Fruit fly (Drosophila melanogaster) whole organism, embryonic: ENCODE results near the gene CG8281.

Experiments used
- Abd-B ChIP-seq: fragments of 200-800 bp; sonication (Bioruptor generic); optimal IDR thresholded peaks from 2 replicates; lab custom pipeline; 2018; ENCODE audit warnings: missing biosample characterization, mild to moderate bottlenecking, missing genetic modification characterization, moderate library complexity
- CG31441 ChIP-seq: fragments of 200-800 bp; sonication (Bioruptor generic); IDR thresholded peaks from 2 replicates; pipeline ENCODE4 v1.3.6; 2022; ENCODE audit warnings: missing biosample characterization, missing genetic modification characterization
- CG7987 ChIP-seq: fragments of 200-800 bp; sonication (Bioruptor generic); optimal IDR thresholded peaks from 2 replicates; lab custom pipeline; 2018; ENCODE audit warnings: missing biosample characterization, mild to moderate bottlenecking, missing genetic modification characterization, moderate library complexity
- CG8281 ChIP-seq: fragments of 200-800 bp; sonication (Bioruptor generic); optimal IDR thresholded peaks from 2 replicates; lab custom pipeline; 2018; ENCODE audit warnings: missing biosample characterization, mild to moderate bottlenecking, missing genetic modification characterization, moderate library complexity
- Doc3 ChIP-seq: fragments of 200-800 bp; sonication (Bioruptor generic); IDR thresholded peaks from 3 replicates; pipeline ENCODE4 v1.3.6; 2022; ENCODE audit warnings: missing biosample characterization, missing genetic modification characterization; ENCODE audit not compliant: partially characterized antibody
- Gsc ChIP-seq: fragments of 200-800 bp; sonication (Bioruptor generic); IDR thresholded peaks from 2 replicates; pipeline ENCODE4 v1.3.6; 2022; ENCODE audit warnings: missing biosample characterization, missing genetic modification characterization
- Gug ChIP-seq: fragments of 200-800 bp; sonication (Bioruptor generic); IDR thresholded peaks from 4 replicates; pipeline ENCODE4 v1.3.6; 2022; ENCODE audit warnings: missing biosample characterization, missing genetic modification characterization
- dimm ChIP-seq: fragments of 200-800 bp; sonication (Bioruptor generic); IDR thresholded peaks from 2 replicates; pipeline ENCODE4 v1.3.6; 2022; ENCODE audit warnings: missing biosample characterization, missing genetic modification characterization
- ttk ChIP-seq: fragments of 200-800 bp; sonication (Bioruptor generic); IDR thresholded peaks from 2 replicates; pipeline ENCODE4 v2.1.2; 2022; ENCODE audit warnings: missing biosample characterization, missing genetic modification characterization
- zf30C ChIP-seq: fragments of 200-800 bp; sonication (Bioruptor generic); optimal IDR thresholded peaks from 3 replicates; lab custom pipeline; 2018; ENCODE audit warnings: missing biosample characterization, mild to moderate bottlenecking, missing genetic modification characterization

dm6 chr3L:7893840-7894239 lies 18.4 kb upstream of the CG8281 start:
- no peak for TF ChIP-seq CG31441
- no peak for TF ChIP-seq ttk (GFP tag; lab: Robert Waterston, UW)
- no peak for TF ChIP-seq Abd-B (GFP tag; lab: Kevin White, UChicago)
- no peak for TF ChIP-seq dimm (GFP tag; lab: Robert Waterston, UW)
- no peak for TF ChIP-seq CG8281 (tag; lab: Kevin White, UChicago)
- no peak for TF ChIP-seq Doc3
- TF ChIP-seq CG7987 (GFP tag; lab: Kevin White, UChicago): no peak
- TF ChIP-seq Gsc (GFP tag; lab: Robert Waterston, UW): no peak
- TF ChIP-seq Gug (GFP tag; lab: Robert Waterston, UW): no peak
- no peak for TF ChIP-seq zf30C (GFP tag; lab: Kevin White, UChicago)
